Worm (Caenorhabditis elegans): ENCODE data around the gene sma-2.

The sma-2 gene

DNA sequence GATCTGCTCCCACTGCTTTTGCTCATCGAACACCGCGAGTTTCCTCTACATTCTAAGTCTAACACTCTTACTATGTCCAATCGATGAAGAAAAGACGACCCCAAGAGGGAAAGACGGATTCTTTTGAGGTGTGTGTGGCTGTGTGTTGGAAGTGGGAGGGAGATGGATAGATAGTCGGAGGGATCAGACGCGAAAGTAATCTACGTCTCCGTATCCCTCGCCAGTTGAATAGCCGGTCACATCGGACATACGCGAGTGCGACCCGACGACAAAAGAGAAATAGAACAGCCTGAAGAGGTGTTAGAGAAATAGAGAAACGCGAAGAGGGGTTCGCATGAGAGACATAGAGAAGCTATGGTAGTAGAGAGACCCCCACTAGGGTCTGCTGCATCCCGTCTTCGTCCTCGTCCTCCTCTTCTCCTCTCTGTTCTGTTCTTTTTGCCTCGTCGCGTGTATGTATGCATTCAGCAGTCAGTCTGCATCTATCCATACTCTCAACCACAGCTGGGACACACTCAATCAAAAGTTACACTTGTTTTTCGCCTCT lies 46.2 kb downstream of the sma-2 start (continued):
- TF ChIP-seq B0261.1 (tag; optimal IDR thresholded peaks at IDR 0.05) (no peak), ztf-26 (tag; optimal IDR thresholded peaks at IDR 0.05) (peak; percentile 83), rcor-1 (GFP tag; IDR thresholded peaks at IDR 0.05) (peak; percentile 66), ztf-28 (GFP tag; IDR thresholded peaks at IDR 0.05) (no peak), madf-3 (GFP tag; IDR thresholded peaks at IDR 0.05) (no peak), tbx-9 (tag; optimal IDR thresholded peaks at IDR 0.05; ENCODE audit: borderline replicate concordance) (no peak)

DNA sequence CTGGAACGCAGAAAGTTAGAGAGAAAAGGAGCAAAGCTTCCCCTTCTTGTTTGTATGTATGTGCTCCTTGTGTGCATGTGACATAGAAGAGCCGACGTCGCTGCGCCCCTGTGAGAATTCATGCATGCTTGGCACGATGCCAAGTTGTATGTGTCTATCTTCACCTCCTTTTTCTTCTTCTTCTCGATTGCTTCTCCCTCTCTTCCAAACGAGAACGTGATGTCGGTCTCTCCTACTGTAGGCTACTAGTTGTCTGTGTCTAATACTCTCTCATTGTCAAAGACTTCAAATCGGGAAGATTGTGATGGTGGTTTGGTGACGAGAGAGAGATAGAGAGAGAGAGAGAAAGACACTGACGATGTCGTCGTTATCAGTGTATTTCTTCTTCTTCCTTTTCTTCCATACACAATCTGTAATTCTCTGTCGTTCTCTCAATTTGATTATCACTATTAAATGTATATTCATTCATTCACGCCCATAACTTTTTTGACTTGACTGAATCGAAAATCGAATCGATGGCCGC lies 47.8 kb downstream of the sma-2 start:
- peak; percentile 61 for TF ChIP-seq die-1 (tag; optimal IDR thresholded peaks at IDR 0.05)
- TF ChIP-seq F33H1.4 (GFP tag; IDR thresholded peaks at IDR 0.05) = 0 out of 2 replicates have a peak, but pooled peaks have one; percentile 6
- TF ChIP-seq snpc-1.1 (tag; optimal IDR thresholded peaks at IDR 0.05; ENCODE audit: insufficient read depth) = no peak
- TF ChIP-seq sea-2 (GFP tag; IDR thresholded peaks at IDR 0.05) = no peak
- 0 out of 2 replicates have a peak, but pooled peaks have one; percentile 68 for TF ChIP-seq nfyb-1 (GFP tag; IDR thresholded peaks at IDR 0.05)
- no peak for TF ChIP-seq attf-6 (GFP tag; IDR thresholded peaks at IDR 0.05)
- peak; percentile 54 for TF ChIP-seq hmg-1.2 (GFP tag; IDR thresholded peaks at IDR 0.05)
- TF ChIP-seq F22D6.2 (tag; optimal IDR thresholded peaks at IDR 0.05) = peak; percentile 29
- TF ChIP-seq somi-1 (GFP tag; optimal IDR thresholded peaks at IDR 0.05) = peak; percentile 93
- TF ChIP-seq nhr-80 (tag; optimal IDR thresholded peaks at IDR 0.05) = peak; percentile 99
- peak; percentile 87 for TF ChIP-seq dox-1 (GFP tag; IDR thresholded peaks at IDR 0.05)
- TF ChIP-seq lin-35 (GFP tag; optimal IDR thresholded peaks at IDR 0.05) = peak in 1 of 3 experiments; percentile 74
- TF ChIP-seq ceh-58 (GFP tag; IDR thresholded peaks at IDR 0.05) = no peak
- no peak for TF ChIP-seq mxl-1 (tag; optimal IDR thresholded peaks at IDR 0.05)
- peak; percentile 81 for TF ChIP-seq B0336.3 (GFP tag; IDR thresholded peaks at IDR 0.05)
- peak; percentile 9 for TF ChIP-seq lsl-1 (GFP tag; optimal IDR thresholded peaks at IDR 0.05)
- peak; percentile 77 for TF ChIP-seq ztf-26 (tag; optimal IDR thresholded peaks at IDR 0.05)
- peak; percentile 81 for TF ChIP-seq K12H6.12 (tag; optimal IDR thresholded peaks at IDR 0.05)
- TF ChIP-seq ccch-3 (GFP tag; optimal IDR thresholded peaks at IDR 0.05) = no peak
- TF ChIP-seq F52B5.7 (tag; optimal IDR thresholded peaks at IDR 0.05) = peak; percentile 16
- peak; percentile 25; the same call in 1 of the 2 replicates for TF ChIP-seq egrh-3 (GFP tag; IDR thresholded peaks at IDR 0.05)
- TF ChIP-seq cebp-1 (GFP tag; IDR thresholded peaks at IDR 0.05) = peak; percentile 55
- peak; percentile 81 for TF ChIP-seq cebp-1 (tag; optimal IDR thresholded peaks at IDR 0.05)
- TF ChIP-seq madf-10 (tag; optimal IDR thresholded peaks at IDR 0.05) = peak; percentile 82
- TF ChIP-seq ets-4 (GFP tag; optimal IDR thresholded peaks at IDR 0.05) = peak; percentile 80
- TF ChIP-seq ceh-91 (GFP tag; IDR thresholded peaks at IDR 0.05) = no peak
- peak; percentile 75 for TF ChIP-seq zfh-2 (GFP tag; conservative IDR thresholded peaks at IDR 0.05)
- TF ChIP-seq ZK185.1 (tag; optimal IDR thresholded peaks at IDR 0.05; ENCODE audit: poor library complexity, severe bottlenecking) = peak; percentile 84
- no peak for TF ChIP-seq ceh-100 (GFP tag; IDR thresholded peaks at IDR 0.05)
- peak; percentile 91 for TF ChIP-seq lin-40 (tag; optimal IDR thresholded peaks at IDR 0.05)
- no peak for TF ChIP-seq let-526 (GFP tag; IDR thresholded peaks at IDR 0.05)
- peak; percentile 46 for TF ChIP-seq tbp1 (GFP tag; optimal IDR thresholded peaks at IDR 0.05)
- TF ChIP-seq C06A6.2 (GFP tag; conservative IDR thresholded peaks at IDR 0.05) = peak; percentile 65
- 0 out of 2 replicates have a peak, but pooled peaks have one; percentile 17 for TF ChIP-seq pbrm-1 (GFP tag; IDR thresholded peaks at IDR 0.05)
- TF ChIP-seq lin-54 (GFP tag; optimal IDR thresholded peaks at IDR 0.05) = peak; percentile 20
- TF ChIP-seq ceh-27 (GFP tag; optimal IDR thresholded peaks at IDR 0.05) = peak; percentile 23
- no peak for TF ChIP-seq T07F8.4 (tag; optimal IDR thresholded peaks at IDR 0.05)
- TF ChIP-seq nhr-27 (tag; optimal IDR thresholded peaks at IDR 0.05) = no peak
- TF ChIP-seq B0261.1 (tag; optimal IDR thresholded peaks at IDR 0.05) = no peak
- peak; percentile 67; the same call in 1 of the 2 replicates for TF ChIP-seq egl-44 (GFP tag; IDR thresholded peaks at IDR 0.05)
- no peak for TF ChIP-seq lag-1 (GFP tag; IDR thresholded peaks at IDR 0.05)
- no peak for TF ChIP-seq hlh-26 (GFP tag; conservative IDR thresholded peaks at IDR 0.05)

Measured in whole organism, young adult.